Fruit fly (Drosophila melanogaster) whole organism, embryonic: ENCODE measurements around the gene kin17.

Source experiments
- Adf1 ChIP-seq: fragments of 200-800 bp; sonication (Bioruptor generic); IDR thresholded peaks from 2 replicates; pipeline ENCODE4 v1.3.6; 2022; ENCODE audit warnings: missing biosample characterization, missing genetic modification characterization
- Aef1 ChIP-seq: fragments of 200-800 bp; sonication (Bioruptor generic); IDR thresholded peaks from 3 replicates; pipeline ENCODE4 v1.3.6; 2022; ENCODE audit warnings: missing biosample characterization, missing genetic modification characterization
- Awh ChIP-seq: fragments of 200-800 bp; sonication (Bioruptor generic); IDR thresholded peaks from 2 replicates; pipeline ENCODE4, ENCODE4 v1.3.6; 2022; ENCODE audit warnings: missing biosample characterization, missing genetic modification characterization
- Bgb ChIP-seq: fragments of 200-800 bp; sonication (Bioruptor generic); IDR thresholded peaks from 2 replicates; pipeline ENCODE4 v1.3.6; 2022; ENCODE audit warnings: missing biosample characterization, missing genetic modification characterization; ENCODE audit not compliant: partially characterized antibody
- CG14014 ChIP-seq: fragments of 200-800 bp; sonication (Bioruptor generic); IDR thresholded peaks from 2 replicates; pipeline ENCODE4 v1.3.6; 2022; ENCODE audit warnings: missing biosample characterization, missing genetic modification characterization
- CG14050 ChIP-seq: fragments of 200-800 bp; sonication (Bioruptor generic); IDR thresholded peaks from 3 replicates; pipeline ENCODE4 v1.3.6; 2022; ENCODE audit warnings: missing biosample characterization, missing genetic modification characterization
- CG15479 ChIP-seq: fragments of 200-800 bp; sonication (Bioruptor generic); optimal IDR thresholded peaks from 3 replicates; lab custom pipeline; 2019; ENCODE audit warnings: missing biosample characterization, mild to moderate bottlenecking, missing genetic modification characterization, moderate library complexity
- CG1602 ChIP-seq: fragments of 200-800 bp; sonication (Bioruptor generic); optimal IDR thresholded peaks from 3 replicates; lab custom pipeline; 2016; ENCODE audit warnings: missing biosample characterization, missing genetic modification characterization
- CG16779 ChIP-seq: fragments of 200-800 bp; sonication (Bioruptor generic); IDR thresholded peaks from 2 replicates; pipeline ENCODE4 v1.3.6; 2022; ENCODE audit warnings: missing biosample characterization, missing genetic modification characterization
- CG17361 ChIP-seq: fragments of 200-800 bp; sonication (Bioruptor generic); IDR thresholded peaks from 3 replicates; pipeline ENCODE4 v1.3.6; 2022; ENCODE audit warnings: missing biosample characterization, missing genetic modification characterization
- CG17802 ChIP-seq: fragments of 200-800 bp; sonication (Bioruptor generic); optimal IDR thresholded peaks from 2 replicates; lab custom pipeline; 2018; ENCODE audit warnings: missing biosample characterization, mild to moderate bottlenecking, missing genetic modification characterization, moderate library complexity
- CG2116 ChIP-seq: fragments of 200-800 bp; sonication (Bioruptor generic); optimal IDR thresholded peaks from 3 replicates; lab custom pipeline; 2018; ENCODE audit warnings: missing biosample characterization, mild to moderate bottlenecking, missing genetic modification characterization
- CG2875 ChIP-seq: fragments of 200-800 bp; sonication (Bioruptor generic); optimal IDR thresholded peaks from 2 replicates; lab custom pipeline; 2017; ENCODE audit warnings: missing biosample characterization, mild to moderate bottlenecking, missing genetic modification characterization, missing genetic modification reagents
- CG30431 ChIP-seq: fragments of 200-800 bp; sonication (Bioruptor generic); optimal IDR thresholded peaks from 2 replicates; lab custom pipeline; 2017; ENCODE audit warnings: missing biosample characterization, missing genetic modification characterization
- CG4730 ChIP-seq: fragments of 200-800 bp; sonication (Bioruptor generic); IDR thresholded peaks from 2 replicates; pipeline ENCODE4 v1.3.6; 2022; ENCODE audit warnings: missing biosample characterization, missing genetic modification characterization
- CG5953 ChIP-seq: fragments of 200-800 bp; sonication (Bioruptor generic); IDR thresholded peaks from 2 replicates; pipeline ENCODE4 v1.3.6; 2022; ENCODE audit warnings: missing biosample characterization, missing genetic modification characterization
- CG6791 ChIP-seq: fragments of 200-800 bp; sonication (Bioruptor generic); IDR thresholded peaks from 3 replicates; pipeline ENCODE4 v1.3.6; 2022; ENCODE audit warnings: missing biosample characterization, missing genetic modification characterization; ENCODE audit not compliant: partially characterized antibody
- CG7357 ChIP-seq: fragments of 200-800 bp; sonication (Bioruptor generic); IDR thresholded peaks from 3 replicates; pipeline ENCODE4 v1.3.6; 2022; ENCODE audit warnings: missing biosample characterization, missing genetic modification characterization
- CG7987 ChIP-seq: fragments of 200-800 bp; sonication (Bioruptor generic); optimal IDR thresholded peaks from 2 replicates; lab custom pipeline; 2018; ENCODE audit warnings: missing biosample characterization, mild to moderate bottlenecking, missing genetic modification characterization, moderate library complexity
- CG8359 ChIP-seq: fragments of 200-800 bp; sonication (Bioruptor generic); optimal IDR thresholded peaks from 2 replicates; lab custom pipeline; 2017; ENCODE audit warnings: missing biosample characterization, mild to moderate bottlenecking, missing genetic modification characterization, borderline replicate concordance
- CG8388 ChIP-seq: fragments of 200-800 bp; sonication (Bioruptor generic); optimal IDR thresholded peaks from 2 replicates; lab custom pipeline; 2019; ENCODE audit warnings: missing biosample characterization, mild to moderate bottlenecking, missing genetic modification characterization, moderate library complexity
- CkIIα-i1 ChIP-seq: fragments of 200-800 bp; sonication (Bioruptor generic); IDR thresholded peaks from 2 replicates; pipeline ENCODE4 v1.3.6; 2022; ENCODE audit warnings: missing biosample characterization, missing genetic modification characterization
- Fer1 ChIP-seq: fragments of 200-800 bp; sonication (Bioruptor generic); optimal IDR thresholded peaks from 2 replicates; lab custom pipeline; 2017; ENCODE audit warnings: missing biosample characterization, mild to moderate bottlenecking, missing genetic modification characterization
- Fer3 ChIP-seq: fragments of 200-800 bp; sonication (Bioruptor generic); optimal IDR thresholded peaks from 2 replicates; lab custom pipeline; 2018; ENCODE audit warnings: missing biosample characterization, mild to moderate bottlenecking, missing genetic modification characterization, moderate library complexity
- Gug ChIP-seq: fragments of 200-800 bp; sonication (Bioruptor generic); IDR thresholded peaks from 4 replicates; pipeline ENCODE4 v1.3.6; 2022; ENCODE audit warnings: missing biosample characterization, missing genetic modification characterization
- H15 ChIP-seq: fragments of 200-800 bp; sonication (Bioruptor generic); IDR thresholded peaks from 3 replicates; pipeline ENCODE4 v1.3.6; 2022; ENCODE audit warnings: missing biosample characterization, missing genetic modification characterization
- HLH3B ChIP-seq: fragments of 200-800 bp; sonication (Bioruptor generic); IDR thresholded peaks from 2 replicates; pipeline ENCODE4 v1.3.6; 2022; ENCODE audit warnings: missing biosample characterization, missing genetic modification characterization
- Hmx ChIP-seq: fragments of 200-800 bp; sonication (Bioruptor generic); optimal IDR thresholded peaks from 2 replicates; lab custom pipeline; 2016; ENCODE audit warnings: missing biosample characterization, missing genetic modification characterization
- Hsf ChIP-seq: fragments of 200-800 bp; sonication (Bioruptor generic); optimal IDR thresholded peaks from 3 replicates; lab custom pipeline; 2016; ENCODE audit warnings: missing biosample characterization, missing genetic modification characterization
- MTF-1 ChIP-seq: fragments of 200-800 bp; sonication (Bioruptor generic); optimal IDR thresholded peaks from 2 replicates; lab custom pipeline; 2018; ENCODE audit warnings: missing biosample characterization, mild to moderate bottlenecking, missing genetic modification characterization, borderline replicate concordance
- Oaz ChIP-seq: fragments of 200-800 bp; sonication (Bioruptor generic); IDR thresholded peaks from 2 replicates; pipeline ENCODE4 v1.3.6; 2022; ENCODE audit warnings: missing biosample characterization, missing genetic modification characterization
- Pdp1 ChIP-seq, 2 experiments: fragments of 200-800 bp; sonication (Bioruptor generic); optimal IDR thresholded peaks; 3 replicates each; lab custom pipeline; 2016; ENCODE audit warnings: missing biosample characterization in 2 of 2, missing genetic modification characterization in 2 of 2, mild to moderate bottlenecking in 1 of 2, moderate library complexity in 1 of 2
- Ptx1 ChIP-seq: fragments of 200-800 bp; sonication (Bioruptor generic); IDR thresholded peaks from 2 replicates; pipeline ENCODE4 v1.3.6; 2022; ENCODE audit warnings: missing biosample characterization, missing genetic modification characterization
- ab ChIP-seq: fragments of 200-800 bp; sonication (Bioruptor generic); optimal IDR thresholded peaks from 2 replicates; lab custom pipeline; 2016; ENCODE audit warnings: missing biosample characterization, missing genetic modification characterization
- bbx ChIP-seq: fragments of 200-800 bp; sonication (Bioruptor generic); IDR thresholded peaks from 2 replicates; pipeline ENCODE4 v1.3.6; 2022; ENCODE audit warnings: missing biosample characterization, missing genetic modification characterization; ENCODE audit not compliant: partially characterized antibody
- bsh ChIP-seq, 2 experiments: fragments of 200-800 bp; sonication (Bioruptor generic); optimal IDR thresholded peaks; 2 replicates each; lab custom pipeline; 2017 to 2018; ENCODE audit warnings: mild to moderate bottlenecking in 2 of 2, missing biosample characterization in 2 of 2, missing genetic modification characterization in 2 of 2, moderate library complexity in 1 of 2
- disco-r ChIP-seq: fragments of 200-800 bp; sonication (Bioruptor generic); optimal IDR thresholded peaks from 2 replicates; lab custom pipeline; 2016; ENCODE audit warnings: missing biosample characterization, missing genetic modification characterization
- esg ChIP-seq: fragments of 200-800 bp; sonication (Bioruptor generic); conservative IDR thresholded peaks from 2 replicates; pipeline ENCODE4 v1.3.6; 2022; ENCODE audit warnings: missing biosample characterization, missing genetic modification characterization
- eyg ChIP-seq: fragments of 200-800 bp; sonication (Bioruptor generic); optimal IDR thresholded peaks from 3 replicates; lab custom pipeline; 2016; ENCODE audit warnings: missing biosample characterization, missing genetic modification characterization
- fd3F ChIP-seq: fragments of 200-800 bp; sonication (Bioruptor generic); optimal IDR thresholded peaks from 2 replicates; lab custom pipeline; 2018; ENCODE audit warnings: missing biosample characterization, mild to moderate bottlenecking, missing genetic modification characterization, moderate library complexity
- ftz-f1 ChIP-seq: fragments of 200-800 bp; sonication (Bioruptor generic); optimal IDR thresholded peaks from 2 replicates; lab custom pipeline; 2016; ENCODE audit warnings: missing biosample characterization, missing genetic modification characterization
- kay ChIP-seq: fragments of 200-800 bp; sonication (Bioruptor generic); optimal IDR thresholded peaks from 2 replicates; lab custom pipeline; 2016; ENCODE audit warnings: missing biosample characterization, missing genetic modification characterization
- nmo ChIP-seq: fragments of 200-800 bp; sonication (Bioruptor generic); optimal IDR thresholded peaks from 2 replicates; lab custom pipeline; 2018; ENCODE audit warnings: missing biosample characterization, mild to moderate bottlenecking, missing genetic modification characterization, moderate library complexity
- onecut ChIP-seq: fragments of 200-800 bp; sonication (Bioruptor generic); IDR thresholded peaks from 2 replicates; pipeline ENCODE4 v1.3.6; 2022; ENCODE audit warnings: missing biosample characterization, missing genetic modification characterization
- psq ChIP-seq: fragments of 200-800 bp; sonication (Bioruptor generic); optimal IDR thresholded peaks from 2 replicates; lab custom pipeline; 2017; ENCODE audit warnings: missing biosample characterization, missing genetic modification characterization
- ranshi ChIP-seq: fragments of 200-800 bp; sonication (Bioruptor generic); IDR thresholded peaks from 2 replicates; pipeline ENCODE4 v1.3.6; 2022; ENCODE audit warnings: missing biosample characterization, missing genetic modification characterization
- sens-2 ChIP-seq: fragments of 200-800 bp; sonication (Bioruptor generic); IDR thresholded peaks from 2 replicates; pipeline ENCODE4 v1.3.6; 2022; ENCODE audit warnings: missing biosample characterization, missing genetic modification characterization
- stc ChIP-seq: fragments of 200-800 bp; sonication (Bioruptor generic); IDR thresholded peaks from 2 replicates; pipeline ENCODE4 v1.3.6; 2022; ENCODE audit warnings: missing biosample characterization, missing genetic modification characterization
- tin ChIP-seq: fragments of 200-800 bp; sonication (Bioruptor generic); optimal IDR thresholded peaks from 3 replicates; lab custom pipeline; 2016; ENCODE audit warnings: missing biosample characterization, missing genetic modification characterization

The kin17 gene

DNA sequence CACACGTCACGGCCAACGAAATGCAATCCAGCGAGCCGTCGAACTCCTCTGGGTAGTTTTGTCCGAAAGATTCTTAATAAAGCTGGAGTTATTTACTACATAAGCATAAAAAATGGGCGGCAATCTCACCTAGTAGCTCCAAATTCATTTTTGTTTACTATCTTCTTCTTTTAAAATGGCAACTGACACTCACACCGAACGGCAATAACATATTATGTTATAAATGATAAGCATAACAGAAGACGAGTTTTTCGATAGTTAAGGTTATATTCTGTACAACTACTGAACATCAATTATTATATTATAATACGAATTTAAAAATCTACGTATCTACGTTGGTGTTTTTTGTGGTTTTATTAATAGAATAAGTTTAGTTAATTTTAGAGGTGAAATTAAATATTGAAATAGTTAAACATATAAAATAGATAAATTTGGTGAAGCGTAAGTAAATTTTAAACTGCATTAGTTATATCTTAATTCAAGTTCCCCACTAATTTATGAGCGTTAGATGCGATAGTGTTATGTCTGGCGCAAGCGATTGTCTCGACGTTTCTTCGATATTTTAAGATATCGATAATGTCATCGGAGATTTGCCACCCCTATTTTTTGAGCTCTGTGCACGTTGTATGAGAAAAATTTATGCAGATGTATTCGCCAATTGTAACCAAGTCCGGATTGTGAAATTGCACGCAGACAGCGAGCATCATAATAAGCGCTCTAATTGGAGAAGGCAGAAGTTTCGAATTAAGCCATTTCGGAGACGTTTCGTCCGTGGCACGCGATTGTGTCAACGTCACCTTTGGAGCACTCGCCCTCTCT lies 8.6 kb upstream of the kin17 start, which contains the start of the genes Rbbp5 and eRF1 (continued):
- TF ChIP-seq CG30431 (GFP tag; lab: Kevin White, UChicago) (no peak), fd3F (GFP tag; lab: Kevin White, UChicago) (peak; percentile 57), psq (GFP tag; lab: Kevin White, UChicago) (peak; percentile 32), CG16779 (GFP tag; lab: Robert Waterston, UW) (no peak), ab (GFP tag; lab: Kevin White, UChicago) (no peak), Aef1 (GFP tag; lab: Robert Waterston, UW) (peak; percentile 88), CG15479 (peak; percentile 74), kay (GFP tag; lab: Kevin White, UChicago) (peak; percentile 51), Pdp1 (GFP tag; optimal IDR thresholded peaks at IDR 0.05; lab: Kevin White, UChicago) (peak; percentile 53 to 61), CG5953 (GFP tag; lab: Robert Waterston, UW) (peak; percentile 60; the same call in 1 of the 2 replicates), CG8388 (GFP tag; lab: Kevin White, UChicago) (peak; percentile 72), eyg (GFP tag; lab: Kevin White, UChicago) (no peak), Hmx (GFP tag; lab: Kevin White, UChicago) (peak; percentile 11), ranshi (0 out of 2 replicates have a peak, but pooled peaks have one; percentile 78), ftz-f1 (no peak), bbx (GFP tag; lab: Robert Waterston, UW) (peak; percentile 93), Awh (GFP tag; lab: Robert Waterston, UW) (peak; percentile 75), HLH3B (peak; percentile 65; the same call in 1 of the 2 replicates), Oaz (GFP tag; lab: Robert Waterston, UW) (peak; percentile 69), CG7987 (GFP tag; lab: Kevin White, UChicago) (no peak), CG1602 (peak; percentile 57), stc (GFP tag; lab: Robert Waterston, UW) (peak; percentile 52; the same call in 1 of the 2 replicates), nmo (GFP tag; lab: Kevin White, UChicago) (peak; percentile 85), CG6791 (GFP tag; lab: Robert Waterston, UW) (peak; percentile 94), CG4730 (peak; percentile 75), onecut (GFP tag; lab: Robert Waterston, UW) (no peak), Fer3 (tag; lab: Kevin White, UChicago) (peak; percentile 72), Gug (GFP tag; lab: Robert Waterston, UW) (peak; percentile 85; the same call in 3 of the 4 replicates), disco-r (GFP tag; lab: Kevin White, UChicago) (no peak), CG17802 (peak; percentile 50), Bgb (GFP tag; lab: Robert Waterston, UW) (peak; percentile 90), H15 (GFP tag; lab: Robert Waterston, UW) (peak; percentile 70; the same call in 1 of the 3 replicates), sens-2 (GFP tag; lab: Robert Waterston, UW) (no peak), CG7357 (peak; percentile 49; the same call in 2 of the 3 replicates), bsh (GFP tag; optimal IDR thresholded peaks at IDR 0.05; lab: Kevin White, UChicago) (peak in 1 of 2 experiments; percentile 75), MTF-1 (no peak), CkIIα-i1 (GFP tag; lab: Robert Waterston, UW) (no peak), Adf1 (GFP tag; lab: Robert Waterston, UW) (no peak), CG17361 (GFP tag; lab: Robert Waterston, UW) (peak; percentile 86), Ptx1 (GFP tag; lab: Robert Waterston, UW) (peak; percentile 81), CG2875 (GFP tag; lab: Kevin White, UChicago) (no peak), Hsf (GFP tag; lab: Kevin White, UChicago) (peak; percentile 68), CG14014 (GFP tag; lab: Robert Waterston, UW) (peak; percentile 81), CG8359 (GFP tag; lab: Kevin White, UChicago) (no peak), CG14050 (GFP tag; lab: Robert Waterston, UW) (peak; percentile 54; the same call in 2 of the 3 replicates), tin (GFP tag; lab: Kevin White, UChicago) (peak; percentile 82), Fer1 (GFP tag; lab: Kevin White, UChicago) (peak; percentile 22), CG2116 (GFP tag; lab: Kevin White, UChicago) (peak; percentile 78), esg (peak; percentile 75; the same call in 1 of the 2 replicates)
